Fruit fly (Drosophila melanogaster) whole organism: ENCODE measurements around the gene Prim1.

ENCODE experiments used
- pan ChIP-seq: fragments of >200 bp; optimal IDR thresholded peaks from 2 replicates; lab custom pipeline; 2017
- psq ChIP-seq: fragments of >200 bp; optimal IDR thresholded peaks from 2 replicates; lab custom pipeline; 2017
- usp ChIP-seq: fragments of >200 bp; optimal IDR thresholded peaks from 2 replicates; lab custom pipeline; 2017; ENCODE audit warnings: missing biosample characterization, missing genetic modification characterization, mixed read lengths

- TF ChIP-seq pan (no peak), psq (lab: Kevin White, UChicago) (no peak), usp (GFP tag; lab: Kevin White, UChicago) (no peak)
These were observed 31.9 kb downstream of the Prim1 start, which contains the start of gene ImpE1 for dm6 chr3L:8372035-8372434.
